Fruit fly (Drosophila melanogaster) whole organism, wandering third instar larva: ENCODE measurements around the gene CG14275.

Experiments
- CG9705 ChIP-seq: fragments of 200-800 bp; sonication (Bioruptor generic); optimal IDR thresholded peaks from 2 replicates; lab custom pipeline; 2018; ENCODE audit warnings: missing biosample characterization, mild to moderate bottlenecking, missing genetic modification characterization
- CrebA ChIP-seq: fragments of 200-800 bp; sonication (Bioruptor generic); optimal IDR thresholded peaks from 2 replicates; lab custom pipeline; 2016; ENCODE audit warnings: missing biosample characterization, mild to moderate bottlenecking, missing genetic modification characterization, borderline replicate concordance
- Dif ChIP-seq: fragments of 200-275, 200-300 bp; sonication (Bioruptor generic); optimal IDR thresholded peaks from 2 replicates; lab custom pipeline; 2018; ENCODE audit warnings: missing biosample characterization, missing genetic modification characterization; ENCODE audit not compliant: partially characterized antibody
- GATAd ChIP-seq: sonication (Bioruptor generic); optimal IDR thresholded peaks from 2 replicates; lab custom pipeline; 2016; ENCODE audit warnings: missing biosample characterization, missing genetic modification characterization
- HLH106 ChIP-seq: fragments of 200-800 bp; optimal IDR thresholded peaks from 3 replicates; lab custom pipeline; 2019; ENCODE audit warnings: missing biosample characterization, mild to moderate bottlenecking, missing genetic modification characterization, moderate library complexity
- Hnf4 ChIP-seq: fragments of 200-800 bp; sonication (Bioruptor generic); optimal IDR thresholded peaks from 2 replicates; lab custom pipeline; 2016; ENCODE audit warnings: missing biosample characterization, mild to moderate bottlenecking, missing genetic modification characterization
- Hr78 ChIP-seq: fragments of >200 bp; optimal IDR thresholded peaks from 2 replicates; lab custom pipeline; 2017; ENCODE audit warnings: missing biosample characterization, missing genetic modification characterization
- Hr83 ChIP-seq: fragments of 200-300 bp; sonication (Bioruptor generic); optimal IDR thresholded peaks from 2 replicates; lab custom pipeline; 2016; ENCODE audit warnings: missing biosample characterization, mild to moderate bottlenecking, missing genetic modification characterization, moderate library complexity; ENCODE audit not compliant: poor library complexity, severe bottlenecking
- Jra ChIP-seq: sonication (Bioruptor generic); optimal IDR thresholded peaks from 2 replicates; lab custom pipeline; 2016; ENCODE audit warnings: missing biosample characterization, missing genetic modification characterization
- Mio ChIP-seq: sonication (Bioruptor generic); optimal IDR thresholded peaks from 2 replicates; lab custom pipeline; 2016; ENCODE audit warnings: missing biosample characterization, missing genetic modification characterization
- Myc ChIP-seq: fragments of >200 bp; optimal IDR thresholded peaks from 2 replicates; lab custom pipeline; 2017
- N ChIP-seq: fragments of >200 bp; optimal IDR thresholded peaks from 2 replicates; lab custom pipeline; 2018; ENCODE audit warnings: missing biosample characterization, missing external identifiers, missing genetic modification characterization
- OdsH ChIP-seq: fragments of 200-800 bp; sonication (Bioruptor generic); optimal IDR thresholded peaks from 2 replicates; lab custom pipeline; 2016; ENCODE audit warnings: missing biosample characterization, mild to moderate bottlenecking, missing genetic modification characterization
- Rel ChIP-seq, 2 experiments: fragments of 200-800 bp; sonication (Bioruptor generic) in 1 of 2; optimal IDR thresholded peaks; 2 replicates in 1 of 2; 3 replicates in 1 of 2; lab custom pipeline; 2016 to 2019; ENCODE audit warnings: mild to moderate bottlenecking in 2 of 2, missing biosample characterization in 2 of 2, missing genetic modification characterization in 2 of 2, moderate library complexity in 1 of 2
- Sp1 ChIP-seq: fragments of 200-800 bp; sonication (Bioruptor generic); optimal IDR thresholded peaks from 3 replicates; lab custom pipeline; 2019; ENCODE audit warnings: missing biosample characterization, mild to moderate bottlenecking, missing genetic modification characterization, moderate library complexity
- Vsx2 ChIP-seq: fragments of 200-300, 225-300 bp; sonication (Bioruptor generic); optimal IDR thresholded peaks from 2 replicates; lab custom pipeline; 2018; ENCODE audit warnings: missing biosample characterization, missing genetic modification characterization; ENCODE audit not compliant: partially characterized antibody
- br ChIP-seq: fragments of 200-800 bp; sonication (Bioruptor generic); optimal IDR thresholded peaks from 2 replicates; lab custom pipeline; 2016; ENCODE audit warnings: missing biosample characterization, missing genetic modification characterization
- dl ChIP-seq, 2 experiments: fragments of 175-275, 200-275 bp in 1 of 2; fragments of 200-275 bp in 1 of 2; sonication (Bioruptor generic); optimal IDR thresholded peaks; lab custom pipeline; 2018; ENCODE audit warnings: mild to moderate bottlenecking in 2 of 2, missing biosample characterization in 2 of 2, missing genetic modification characterization in 2 of 2, moderate library complexity in 2 of 2; ENCODE audit not compliant: partially characterized antibody in 2 of 2, insufficient read depth in 1 of 2
- dmrt93B ChIP-seq: fragments of 200-800 bp; sonication (Bioruptor generic); optimal IDR thresholded peaks from 2 replicates; lab custom pipeline; 2018; ENCODE audit warnings: missing biosample characterization, mild to moderate bottlenecking, missing genetic modification characterization
- dsf ChIP-seq: sonication (Bioruptor generic); optimal IDR thresholded peaks from 2 replicates; lab custom pipeline; 2016; ENCODE audit warnings: missing biosample characterization, missing genetic modification characterization, borderline replicate concordance
- ey ChIP-seq: fragments of 200-800 bp; sonication (Bioruptor generic); optimal IDR thresholded peaks from 2 replicates; lab custom pipeline; 2016; ENCODE audit warnings: missing biosample characterization, missing genetic modification characterization
- foxo ChIP-seq, 2 experiments: fragments of 200-800 bp; sonication (Bioruptor generic); optimal IDR thresholded peaks; 2 replicates in 1 of 2; 3 replicates in 1 of 2; lab custom pipeline; 2016 to 2017; ENCODE audit warnings: missing biosample characterization in 2 of 2, missing genetic modification characterization in 2 of 2
- fru ChIP-seq: fragments of 200-800 bp; sonication (Bioruptor generic); optimal IDR thresholded peaks from 3 replicates; lab custom pipeline; 2016; ENCODE audit warnings: missing biosample characterization, mild to moderate bottlenecking, missing genetic modification characterization
- h ChIP-seq: fragments of 200-800 bp; sonication (Bioruptor generic); optimal IDR thresholded peaks from 3 replicates; lab custom pipeline; 2016; ENCODE audit warnings: missing biosample characterization, mild to moderate bottlenecking, missing genetic modification characterization
- jim ChIP-seq: fragments of 175-275, 200-325 bp; sonication (Bioruptor generic); optimal IDR thresholded peaks from 2 replicates; lab custom pipeline; 2016; ENCODE audit warnings: missing biosample characterization, mild to moderate bottlenecking, missing genetic modification characterization
- lola ChIP-seq: fragments of >200 bp; optimal IDR thresholded peaks from 2 replicates; lab custom pipeline; 2017; ENCODE audit warnings: missing biosample characterization, missing genetic modification characterization
- psq ChIP-seq: fragments of 200-800 bp; sonication (Bioruptor generic); optimal IDR thresholded peaks from 3 replicates; lab custom pipeline; 2017; ENCODE audit warnings: missing biosample characterization, mild to moderate bottlenecking, missing genetic modification characterization, moderate library complexity
- rgr ChIP-seq: fragments of 200-800 bp; sonication (Bioruptor generic); optimal IDR thresholded peaks from 3 replicates; lab custom pipeline; 2016; ENCODE audit warnings: missing biosample characterization, mild to moderate bottlenecking, missing genetic modification characterization
- sage ChIP-seq: fragments of 200-800 bp; sonication (Bioruptor generic); optimal IDR thresholded peaks from 2 replicates; lab custom pipeline; 2016; ENCODE audit warnings: missing biosample characterization, mild to moderate bottlenecking, missing genetic modification characterization
- sv ChIP-seq: fragments of 200-800 bp; sonication (Bioruptor generic); optimal IDR thresholded peaks from 3 replicates; lab custom pipeline; 2016; ENCODE audit warnings: missing biosample characterization, missing genetic modification characterization
- tai ChIP-seq: sonication (Bioruptor generic); optimal IDR thresholded peaks from 2 replicates; lab custom pipeline; 2016; ENCODE audit warnings: missing biosample characterization, missing genetic modification characterization
- usp ChIP-seq: fragments of >200 bp; optimal IDR thresholded peaks from 2 replicates; lab custom pipeline; 2017; ENCODE audit warnings: missing biosample characterization, missing genetic modification characterization
- woc ChIP-seq: sonication (Bioruptor generic); optimal IDR thresholded peaks from 2 replicates; lab custom pipeline; 2016; ENCODE audit warnings: missing biosample characterization, mild to moderate bottlenecking, missing genetic modification characterization

CG14275 gene

DNA sequence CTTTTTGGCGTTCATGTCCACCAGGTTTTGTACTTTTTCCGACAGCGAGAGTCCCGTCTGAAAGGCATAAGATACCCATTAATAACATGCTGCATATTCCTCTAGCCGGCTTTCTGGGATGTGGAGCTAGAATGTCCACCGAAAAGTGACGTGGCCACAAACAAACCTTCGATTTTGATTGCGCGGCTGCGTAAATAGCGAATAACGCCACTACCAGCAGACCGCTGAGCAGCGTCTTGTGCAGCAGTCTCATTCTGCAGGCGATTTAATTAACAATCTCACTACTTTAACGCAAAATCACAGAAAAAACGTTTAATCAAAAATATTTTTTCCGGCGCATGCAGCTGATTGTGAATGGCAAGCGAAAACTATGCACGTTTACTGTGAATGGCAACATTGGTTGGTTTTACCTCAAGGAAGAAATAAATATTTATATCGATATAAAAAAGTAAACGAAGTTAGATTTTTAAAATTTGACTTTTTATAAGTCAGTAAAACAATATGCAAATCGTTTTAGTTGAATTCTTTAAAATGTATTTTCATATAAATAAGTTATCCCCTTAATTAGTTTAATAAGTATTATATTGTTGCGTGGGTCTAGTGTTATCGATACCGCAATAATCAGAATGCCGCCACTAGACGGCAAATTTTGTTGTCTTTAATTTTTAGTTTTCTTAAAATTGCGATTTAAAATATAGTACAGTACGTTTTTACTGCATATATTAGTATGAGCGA, 19.3 kb upstream of the CG14275 start, which contains the start of the genes Ostgamma and Mettl14:
Gene Ostgamma (minus strand): TSS at position 376 of the 735 bp plus-strand sequence.
Gene Mettl14 (plus strand): TSS at position 611 of the 735 bp plus-strand sequence.
- TF ChIP-seq Rel (GFP tag; optimal IDR thresholded peaks at IDR 0.05; lab: Kevin White, UChicago) (no peak), Rel (tag; optimal IDR thresholded peaks at IDR 0.05; lab: Kevin White, UChicago) (peak; percentile 46), HLH106 (tag; lab: Kevin White, UChicago) (peak; percentile 21), Mio (GFP tag; lab: Kevin White, UChicago) (no peak), dl (GFP tag; optimal IDR thresholded peaks at IDR 0.05; lab: Kevin White, UChicago; ENCODE audit: insufficient read depth in 1 of 2, partially characterized antibody in 2 of 2) (no peak), jim (GFP tag; lab: Kevin White, UChicago) (no peak), OdsH (GFP tag; lab: Kevin White, UChicago) (peak; percentile 24), psq (GFP tag; lab: Kevin White, UChicago) (peak; percentile 9), Jra (GFP tag; lab: Kevin White, UChicago) (peak; percentile 40), Myc (lab: Kevin White, UChicago) (peak; percentile 8), Dif (GFP tag; lab: Kevin White, UChicago) (no peak), Hnf4 (no peak), ey (GFP tag; lab: Kevin White, UChicago) (no peak), dsf (peak; percentile 29), dmrt93B (GFP tag; lab: Kevin White, UChicago) (no peak), GATAd (GFP tag; lab: Kevin White, UChicago) (no peak), tai (GFP tag; lab: Kevin White, UChicago) (no peak), CrebA (GFP tag; lab: Kevin White, UChicago) (no peak), sv (peak; percentile 15), CG9705 (GFP tag; lab: Kevin White, UChicago) (no peak), h (GFP tag; lab: Kevin White, UChicago) (no peak), fru (GFP tag; lab: Kevin White, UChicago) (no peak)

dm6 chr2L:8311091-8311490, 16.2 kb upstream of the CG14275 start, which contains the start of the genes CG7810 and CG7806:
Gene CG7810, minus strand, starts transcription at chr2L:8311195.
Gene CG7806, plus strand, starts transcription at chr2L:8311399.
- TF ChIP-seq tai (GFP tag; lab: Kevin White, UChicago) (no peak), br (GFP tag; lab: Kevin White, UChicago) (no peak), N (GFP tag; lab: Kevin White, UChicago) (no peak), Jra (GFP tag; lab: Kevin White, UChicago) (peak; percentile 87), rgr (GFP tag; lab: Kevin White, UChicago) (peak; percentile 95), Dif (GFP tag; lab: Kevin White, UChicago) (no peak), psq (GFP tag; lab: Kevin White, UChicago) (peak; percentile 84), usp (no peak), Hr78 (no peak), h (GFP tag; lab: Kevin White, UChicago) (peak; percentile 93), sv (peak; percentile 69), GATAd (GFP tag; lab: Kevin White, UChicago) (peak; percentile 64), Hnf4 (peak; percentile 94), Sp1 (GFP tag; lab: Kevin White, UChicago) (peak; percentile 90), Mio (GFP tag; lab: Kevin White, UChicago) (peak; percentile 41), OdsH (GFP tag; lab: Kevin White, UChicago) (peak; percentile 92), dsf (peak; percentile 90), ey (GFP tag; lab: Kevin White, UChicago) (peak; percentile 91), dmrt93B (GFP tag; lab: Kevin White, UChicago) (no peak), HLH106 (tag; lab: Kevin White, UChicago) (peak; percentile 87), Rel (GFP tag; optimal IDR thresholded peaks at IDR 0.05; lab: Kevin White, UChicago) (no peak), Rel (tag; optimal IDR thresholded peaks at IDR 0.05; lab: Kevin White, UChicago) (peak; percentile 80), Hr83 (GFP tag; lab: Kevin White, UChicago) (peak; percentile 72), Vsx2 (GFP tag; lab: Kevin White, UChicago) (no peak), woc (peak; percentile 84), CrebA (GFP tag; lab: Kevin White, UChicago) (no peak), sage (GFP tag; lab: Kevin White, UChicago) (no peak), lola (GFP tag; lab: Kevin White, UChicago) (no peak), fru (GFP tag; lab: Kevin White, UChicago) (no peak), Myc (lab: Kevin White, UChicago) (no peak), CG9705 (GFP tag; lab: Kevin White, UChicago) (peak; percentile 77), foxo (GFP tag; optimal IDR thresholded peaks at IDR 0.05; lab: Kevin White, UChicago) (peak; percentile 70 to 90), jim (GFP tag; lab: Kevin White, UChicago) (no peak)
- TF ChIP-seq, all 38 proteins: peak for 18
